Fruit fly (Drosophila melanogaster): Measurements from ENCODE around the gene Mtp.
A peak's percentile ranks its signal among the peaks of the same experiment; 100 is the strongest.

- TF ChIP-seq CG6163 (GFP tag; IDR thresholded peaks at IDR 0.05) (no peak), CG6808 (GFP tag; optimal IDR thresholded peaks at IDR 0.05) (peak; percentile 76), cyc (GFP tag; optimal IDR thresholded peaks at IDR 0.05) (no peak), dsx (GFP tag; optimal IDR thresholded peaks at IDR 0.05; ENCODE audit: poor library complexity, severe bottlenecking) (no peak), Ets21C (GFP tag; optimal IDR thresholded peaks at IDR 0.05) (no peak), Gug (GFP tag; IDR thresholded peaks at IDR 0.05) (peak; percentile 71), ss (GFP tag; optimal IDR thresholded peaks at IDR 0.05) (no peak), CG3032 (tag; optimal IDR thresholded peaks at IDR 0.05) (peak; percentile 79), CG32006 (GFP tag; optimal IDR thresholded peaks at IDR 0.05) (peak; percentile 83)
Observed at dm6 chr2L:20917235-20918055, 5.2 kb downstream of the Mtp start.

Measured in whole organism, prepupa.